Worm (Caenorhabditis elegans): ENCODE results near the gene Y50E8A.22.

DNA sequence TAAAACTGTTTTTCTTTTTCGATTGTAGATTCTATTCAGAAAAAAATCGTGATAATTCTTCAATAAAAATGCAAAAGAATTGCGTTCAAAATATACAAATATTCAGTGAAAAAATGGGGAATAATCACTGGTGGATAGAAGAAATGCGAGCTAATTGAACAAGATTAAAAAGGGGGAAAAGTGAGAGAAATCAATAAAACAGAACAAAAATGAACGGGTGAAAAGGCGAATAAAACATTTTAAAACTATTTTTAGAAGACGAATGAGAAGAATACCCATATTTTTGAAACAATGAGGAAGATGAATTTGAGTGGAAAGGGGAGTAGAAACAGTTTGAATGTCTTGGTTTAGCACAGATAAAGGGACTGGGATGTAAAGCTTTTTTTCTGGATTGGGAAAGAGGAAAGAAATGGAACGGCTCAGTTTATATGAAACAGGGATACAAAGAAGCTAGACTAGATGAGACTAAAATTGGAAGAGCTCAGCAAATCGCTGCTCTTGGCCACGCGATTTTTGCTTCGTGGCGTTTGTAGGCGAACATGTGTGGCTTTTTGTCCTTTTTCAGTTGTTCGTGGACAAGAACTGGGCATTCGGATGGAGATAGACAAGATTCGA, 35.4 kb upstream of the Y50E8A.22 start, which contains the start of gene Y50E8A.12:
- TF ChIP-seq ceh-82 (tag; optimal IDR thresholded peaks at IDR 0.05), result no peak
- no peak for TF ChIP-seq nhr-237 (tag; optimal IDR thresholded peaks at IDR 0.05)
- TF ChIP-seq lin-39 (tag; optimal IDR thresholded peaks at IDR 0.05), result no peak
- no peak for TF ChIP-seq unc-62 (GFP tag; optimal IDR thresholded peaks at IDR 0.05)
- TF ChIP-seq elt-3 (tag; optimal IDR thresholded peaks at IDR 0.05), result no peak
- no peak for TF ChIP-seq zag-1 (tag; optimal IDR thresholded peaks at IDR 0.05)
- TF ChIP-seq aly-2 (tag; optimal IDR thresholded peaks at IDR 0.05), result no peak
- TF ChIP-seq pha-4 (tag; optimal IDR thresholded peaks at IDR 0.05), result no peak
- no peak for TF ChIP-seq ztf-11 (tag; optimal IDR thresholded peaks at IDR 0.05)
